Worm (Caenorhabditis elegans): ENCODE measurements around the gene F11A10.5.

Gene F11A10.5

ce11 chrIV:12093819-12094218 lies at the start of gene F11A10.5:
F11A10.5 (plus strand) TSS chrIV:12094119.
- TF ChIP-seq T22C8.4 (GFP tag; IDR thresholded peaks at IDR 0.05) (peak; percentile 55; the same call in 1 of the 2 replicates), cog-1 (tag; optimal IDR thresholded peaks at IDR 0.05) (no peak)

ce11 chrIV:12044844-12045738 lies 48.8 kb upstream of the F11A10.5 start:
- TF ChIP-seq flt-1 (GFP tag; IDR thresholded peaks at IDR 0.05), result no peak
- TF ChIP-seq tab-1 (GFP tag; IDR thresholded peaks at IDR 0.05), result no peak
- TF ChIP-seq klf-2 (GFP tag; conservative IDR thresholded peaks at IDR 0.05), result no peak
- TF ChIP-seq med-1 (GFP tag; optimal IDR thresholded peaks at IDR 0.05; ENCODE audit: insufficient read depth), result no peak
- TF ChIP-seq ztf-29 (GFP tag; IDR thresholded peaks at IDR 0.05), result no peak
- no peak for TF ChIP-seq ztf-23 (GFP tag; IDR thresholded peaks at IDR 0.05)
- TF ChIP-seq cog-1 (tag; optimal IDR thresholded peaks at IDR 0.05), result no peak
- TF ChIP-seq T22C8.4 (GFP tag; IDR thresholded peaks at IDR 0.05), result no peak
- no peak for TF ChIP-seq ref-1 (GFP tag; conservative IDR thresholded peaks at IDR 0.05)

- TF ChIP-seq med-1 (GFP tag; optimal IDR thresholded peaks at IDR 0.05; ENCODE audit: insufficient read depth), result no peak
- TF ChIP-seq cog-1 (tag; optimal IDR thresholded peaks at IDR 0.05), result no peak
- TF ChIP-seq klf-2 (GFP tag; conservative IDR thresholded peaks at IDR 0.05), result no peak
- no peak for TF ChIP-seq flt-1 (GFP tag; IDR thresholded peaks at IDR 0.05)
- TF ChIP-seq ref-1 (GFP tag; conservative IDR thresholded peaks at IDR 0.05), result no peak
- no peak for TF ChIP-seq T22C8.4 (GFP tag; IDR thresholded peaks at IDR 0.05)
- no peak for TF ChIP-seq ztf-23 (GFP tag; IDR thresholded peaks at IDR 0.05)
- no peak for TF ChIP-seq tab-1 (GFP tag; IDR thresholded peaks at IDR 0.05)
- TF ChIP-seq ztf-29 (GFP tag; IDR thresholded peaks at IDR 0.05), result no peak
These were observed 47.3 kb upstream of the F11A10.5 start, which contains the start of gene T12G3.2 for ce11 chrIV:12046524-12047203. T12G3.2 (minus strand) TSS chrIV:12046967.

DNA sequence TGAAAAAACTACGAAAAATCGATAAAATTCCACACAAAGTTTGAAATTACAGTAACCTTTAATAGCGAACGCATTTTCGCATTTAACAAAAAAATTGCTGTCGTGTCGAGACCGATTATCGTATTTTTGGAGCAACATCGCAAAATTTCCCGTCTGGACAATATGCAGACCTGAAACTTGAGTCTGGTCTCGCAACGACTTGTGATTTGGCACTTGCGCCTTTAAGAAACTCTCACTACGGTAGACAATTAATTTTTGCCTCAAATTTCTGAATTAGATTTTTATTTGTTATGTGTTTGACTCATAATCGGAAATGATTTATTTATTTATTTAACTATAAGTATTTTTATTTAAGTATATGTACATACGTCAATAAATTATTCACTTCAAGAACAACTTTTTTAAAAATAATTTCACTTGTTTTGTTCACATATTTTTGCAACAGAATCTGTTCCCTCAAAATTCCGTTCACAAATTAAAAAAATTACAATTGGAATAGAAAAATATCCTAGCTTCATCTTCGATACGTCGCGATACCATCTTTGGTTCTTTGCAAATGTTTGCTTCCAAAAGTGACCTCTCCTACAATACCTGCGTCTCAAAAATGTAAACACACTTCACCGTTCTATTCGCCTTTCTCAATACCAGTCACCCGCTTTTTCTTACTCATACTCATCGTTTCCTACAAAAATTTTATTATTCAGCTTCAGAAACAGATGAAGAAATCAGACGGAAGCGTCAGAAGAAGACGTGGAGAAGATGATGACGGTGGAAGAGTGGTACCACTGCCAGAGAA lies 46.2 kb upstream of the F11A10.5 start, which contains the start of gene T12G3.4:
T12G3.4 (plus strand) TSS at position 705 of the 796 bp plus-strand sequence.
- TF ChIP-seq ztf-29 (GFP tag; IDR thresholded peaks at IDR 0.05) (no peak), klf-2 (GFP tag; conservative IDR thresholded peaks at IDR 0.05) (no peak), med-1 (GFP tag; optimal IDR thresholded peaks at IDR 0.05; ENCODE audit: insufficient read depth) (no peak), ref-1 (GFP tag; conservative IDR thresholded peaks at IDR 0.05) (no peak), flt-1 (GFP tag; IDR thresholded peaks at IDR 0.05) (no peak), cog-1 (tag; optimal IDR thresholded peaks at IDR 0.05) (no peak)

- TF ChIP-seq tab-1 (GFP tag; IDR thresholded peaks at IDR 0.05) (no peak), T22C8.4 (GFP tag; IDR thresholded peaks at IDR 0.05) (peak; percentile 53; the same call in 1 of the 2 replicates)
These were observed 42.7 kb upstream of the F11A10.5 start, which contains the start of the genes bre-5 and spt-5 for ce11 chrIV:12051049-12051792. bre-5 (minus strand) TSS chrIV:12051215. spt-5 (plus strand) TSS chrIV:12051491.

- no peak for TF ChIP-seq flt-1 (GFP tag; IDR thresholded peaks at IDR 0.05)
- TF ChIP-seq tab-1 (GFP tag; IDR thresholded peaks at IDR 0.05), result no peak
- TF ChIP-seq cog-1 (tag; optimal IDR thresholded peaks at IDR 0.05), result no peak
- no peak for TF ChIP-seq klf-2 (GFP tag; conservative IDR thresholded peaks at IDR 0.05)
- no peak for TF ChIP-seq T22C8.4 (GFP tag; IDR thresholded peaks at IDR 0.05)
- no peak for TF ChIP-seq ztf-23 (GFP tag; IDR thresholded peaks at IDR 0.05)
- TF ChIP-seq ref-1 (GFP tag; conservative IDR thresholded peaks at IDR 0.05), result no peak
- no peak for TF ChIP-seq med-1 (GFP tag; optimal IDR thresholded peaks at IDR 0.05; ENCODE audit: insufficient read depth)
- TF ChIP-seq ztf-29 (GFP tag; IDR thresholded peaks at IDR 0.05), result no peak
These were observed 41.5 kb upstream of the F11A10.5 start for ce11 chrIV:12052461-12052860.

DNA sequence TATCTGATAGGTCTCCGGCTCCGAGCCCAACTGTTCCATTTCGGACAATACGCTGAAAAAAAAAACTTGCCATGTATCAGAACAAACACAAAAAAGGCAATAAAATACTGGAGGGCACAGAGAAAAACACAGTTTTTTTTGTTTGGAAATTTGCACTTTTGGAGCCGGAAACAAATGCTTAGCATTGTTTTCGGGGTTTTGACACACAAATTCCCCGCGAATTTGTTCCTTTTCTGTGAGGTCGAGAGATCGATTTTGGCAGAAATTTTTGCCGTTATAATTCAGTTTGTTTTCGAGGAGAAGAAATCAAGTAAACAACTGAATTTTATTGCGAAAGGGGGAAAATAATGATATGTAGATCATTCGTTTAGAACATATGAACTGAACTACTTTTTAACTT lies 37.3 kb upstream of the F11A10.5 start, which contains the start of gene K08E4.2:
K08E4.2 (minus strand) TSS at position 54 of the 400 bp plus-strand sequence.
- TF ChIP-seq cog-1 (tag; optimal IDR thresholded peaks at IDR 0.05), result no peak
- TF ChIP-seq T22C8.4 (GFP tag; IDR thresholded peaks at IDR 0.05), result no peak
- TF ChIP-seq ref-1 (GFP tag; conservative IDR thresholded peaks at IDR 0.05), result no peak

ce11 chrIV:12057508-12057907 lies 36.4 kb upstream of the F11A10.5 start, which contains the start of gene K08E4.3:
K08E4.3 (plus strand) TSS chrIV:12057742.
- no peak for TF ChIP-seq flt-1 (GFP tag; IDR thresholded peaks at IDR 0.05)
- no peak for TF ChIP-seq tab-1 (GFP tag; IDR thresholded peaks at IDR 0.05)
- no peak for TF ChIP-seq med-1 (GFP tag; optimal IDR thresholded peaks at IDR 0.05; ENCODE audit: insufficient read depth)
- TF ChIP-seq ztf-29 (GFP tag; IDR thresholded peaks at IDR 0.05), result no peak
- TF ChIP-seq klf-2 (GFP tag; conservative IDR thresholded peaks at IDR 0.05), result no peak
- TF ChIP-seq ztf-23 (GFP tag; IDR thresholded peaks at IDR 0.05), result no peak
- no peak for TF ChIP-seq ref-1 (GFP tag; conservative IDR thresholded peaks at IDR 0.05)
- TF ChIP-seq T22C8.4 (GFP tag; IDR thresholded peaks at IDR 0.05), result no peak
- no peak for TF ChIP-seq cog-1 (tag; optimal IDR thresholded peaks at IDR 0.05)

Data from whole organism, midembryonic.